Worm (Caenorhabditis elegans) whole organism, L1 larva: ENCODE measurements around the gene pmp-1.

Experiments used
- C04F5.9 ChIP-seq: sonication (generic microtip); optimal IDR thresholded peaks from 2 replicates; lab custom pipeline; 2016; ENCODE audit warnings: missing genetic modification characterization, missing compliant biosample characterization
- Y116A8C.19 ChIP-seq: sonication (generic microtip); optimal IDR thresholded peaks from 2 replicates; lab custom pipeline; 2016; ENCODE audit warnings: missing compliant biosample characterization, missing genetic modification characterization, borderline replicate concordance
- aha-1 ChIP-seq: fragments of 150-350 bp; optimal IDR thresholded peaks from 2 replicates; lab custom pipeline; 2014; ENCODE audit warnings: missing biosample characterization, missing genetic modification characterization
- blmp-1 ChIP-seq: fragments of 150-350 bp; optimal IDR thresholded peaks from 2 replicates; lab custom pipeline; 2014; ENCODE audit warnings: missing biosample characterization, missing genetic modification characterization
- ceh-63 ChIP-seq: fragments of 200-800 bp; sonication (Bioruptor generic); optimal IDR thresholded peaks from 2 replicates; lab custom pipeline; 2018; ENCODE audit warnings: mild to moderate bottlenecking, missing genetic modification characterization, missing compliant biosample characterization
- ceh-82 ChIP-seq, 3 experiments: fragments of 150-350 bp in 1 of 3; sonication (generic microtip) in 2 of 3; optimal IDR thresholded peaks; 2 replicates each; lab custom pipeline; 2014 to 2017; ENCODE audit warnings: missing biosample characterization in 3 of 3, missing genetic modification characterization in 3 of 3
- ceh-88 ChIP-seq: fragments of 200-800 bp; sonication (Bioruptor generic); IDR thresholded peaks from 2 replicates; pipeline ENCODE4 v1.3.6; 2022; ENCODE audit warnings: missing genetic modification characterization, missing compliant biosample characterization
- ceh-90 ChIP-seq: sonication (generic microtip); optimal IDR thresholded peaks from 2 replicates; lab custom pipeline; 2016; ENCODE audit warnings: missing genetic modification characterization, missing compliant biosample characterization
- ces-1 ChIP-seq: fragments of 150-350 bp; optimal IDR thresholded peaks from 2 replicates; lab custom pipeline; 2014; ENCODE audit warnings: missing biosample characterization, missing genetic modification reagents, missing genetic modification characterization
- dsc-1 ChIP-seq: sonication (generic microtip); optimal IDR thresholded peaks from 2 replicates; lab custom pipeline; 2016; ENCODE audit warnings: mild to moderate bottlenecking, missing genetic modification characterization, missing compliant biosample characterization
- efl-1 ChIP-seq, 4 experiments: fragments of 150-350 bp; optimal IDR thresholded peaks in 3 of 4; peaks in 1 of 4; 1 replicate in 1 of 4; 2 replicates in 3 of 4; lab custom pipeline; 2014; ENCODE audit warnings: missing biosample characterization in 2 of 4, missing genetic modification characterization in 2 of 4, missing genetic modification reagents in 2 of 4
- egl-13 ChIP-seq: sonication (generic microtip); optimal IDR thresholded peaks from 2 replicates; lab custom pipeline; 2016; ENCODE audit warnings: missing genotype, missing genetic modification reagents, missing genetic modification characterization, missing compliant biosample characterization
- egl-27 ChIP-seq, 2 experiments: fragments of 150-350 bp in 1 of 2; sonication (generic microtip); optimal IDR thresholded peaks; 3 replicates each; lab custom pipeline; 2017 to 2018; ENCODE audit warnings: missing biosample characterization in 2 of 2, missing genetic modification characterization in 2 of 2, missing genetic modification reagents in 2 of 2
- elt-3 ChIP-seq, 6 experiments: fragments of 150-350 bp in 1 of 6; sonication (generic microtip); optimal IDR thresholded peaks; 2 replicates each; lab custom pipeline; 2017 to 2018; ENCODE audit warnings: missing biosample characterization in 6 of 6, missing genetic modification characterization in 6 of 6, inconsistent platforms in 1 of 6
- fkh-10 ChIP-seq: sonication (generic microtip); optimal IDR thresholded peaks from 2 replicates; lab custom pipeline; 2017; ENCODE audit warnings: missing biosample characterization, missing genetic modification reagents, missing genetic modification characterization
- fkh-4 ChIP-seq: sonication (generic microtip); optimal IDR thresholded peaks from 2 replicates; lab custom pipeline; 2016; ENCODE audit warnings: missing compliant biosample characterization, missing genetic modification characterization, borderline replicate concordance
- fkh-8 ChIP-seq: sonication (generic microtip); optimal IDR thresholded peaks from 2 replicates; lab custom pipeline; 2016; ENCODE audit warnings: mild to moderate bottlenecking, missing genetic modification characterization, missing compliant biosample characterization
- grh-1 ChIP-seq: fragments of 200-800 bp; sonication (Bioruptor generic); IDR thresholded peaks from 2 replicates; pipeline ENCODE4 v1.3.6; 2022; ENCODE audit warnings: missing genetic modification reagents, missing genetic modification characterization, missing compliant biosample characterization
- hlh-17 ChIP-seq: fragments of 200-800 bp; sonication (Bioruptor generic); optimal IDR thresholded peaks from 2 replicates; lab custom pipeline; 2018; ENCODE audit warnings: missing genetic modification characterization, mild to moderate bottlenecking, missing compliant biosample characterization, moderate library complexity, borderline replicate concordance
- hpl-2 ChIP-seq: fragments of 150-350 bp; optimal IDR thresholded peaks from 2 replicates; lab custom pipeline; 2014; ENCODE audit warnings: missing biosample characterization, missing genetic modification reagents, missing genetic modification characterization
- irx-1 ChIP-seq: sonication (generic microtip); optimal IDR thresholded peaks from 2 replicates; lab custom pipeline; 2016; ENCODE audit warnings: missing genetic modification characterization, missing compliant biosample characterization
- isw-1 ChIP-seq: fragments of 200-800 bp; sonication (Bioruptor generic); IDR thresholded peaks from 2 replicates; pipeline ENCODE4 v1.3.6; 2022; ENCODE audit warnings: missing genetic modification characterization, missing compliant biosample characterization
- lin-14 ChIP-seq: fragments of 200-800 bp; sonication (Bioruptor generic); optimal IDR thresholded peaks from 2 replicates; lab custom pipeline; 2018; ENCODE audit warnings: mild to moderate bottlenecking, missing genetic modification characterization, moderate library complexity, missing compliant biosample characterization
- lin-35 ChIP-seq, 2 experiments: fragments of 150-350 bp; optimal IDR thresholded peaks; 2 replicates each; lab custom pipeline; 2014; ENCODE audit warnings: missing biosample characterization in 2 of 2, missing genetic modification characterization in 2 of 2, missing genetic modification reagents in 2 of 2
- lir-3 ChIP-seq: sonication (generic microtip); optimal IDR thresholded peaks from 2 replicates; lab custom pipeline; 2016; ENCODE audit warnings: mild to moderate bottlenecking, missing genetic modification characterization, moderate library complexity, missing compliant biosample characterization; ENCODE audit not compliant: poor library complexity
- lsy-2 ChIP-seq, 2 experiments: fragments of 150-350 bp; optimal IDR thresholded peaks; 2 replicates each; lab custom pipeline; 2014; ENCODE audit warnings: missing biosample characterization in 2 of 2, missing genetic modification characterization in 2 of 2
- mab-9 ChIP-seq: fragments of 200-800 bp; sonication (Bioruptor generic); IDR thresholded peaks from 2 replicates; pipeline ENCODE4 v1.3.6; 2022; ENCODE audit warnings: missing genetic modification reagents, missing genetic modification characterization, missing compliant biosample characterization
- mdl-1 ChIP-seq, 2 experiments: fragments of 150-350 bp; optimal IDR thresholded peaks; 2 replicates each; lab custom pipeline; 2014 to 2017; ENCODE audit warnings: missing biosample characterization in 2 of 2, missing genetic modification characterization in 2 of 2, inconsistent platforms in 1 of 2
- mep-1 ChIP-seq: fragments of 150-350 bp; optimal IDR thresholded peaks from 2 replicates; lab custom pipeline; 2014; ENCODE audit warnings: missing biosample characterization, missing genetic modification characterization
- nhr-20 ChIP-seq: sonication (generic microtip); optimal IDR thresholded peaks from 2 replicates; lab custom pipeline; 2016; ENCODE audit warnings: mild to moderate bottlenecking, missing genetic modification characterization, missing compliant biosample characterization
- nhr-47 ChIP-seq: sonication (generic microtip); optimal IDR thresholded peaks from 2 replicates; lab custom pipeline; 2016; ENCODE audit warnings: mild to moderate bottlenecking, missing genetic modification characterization, moderate library complexity, missing compliant biosample characterization
- nhr-76 ChIP-seq: sonication (generic microtip); optimal IDR thresholded peaks from 2 replicates; lab custom pipeline; 2017; ENCODE audit warnings: missing biosample characterization, missing genetic modification characterization
- nhr-85 ChIP-seq: sonication (generic microtip); peaks from one replicate; lab custom pipeline; 2016; ENCODE audit warnings: missing genetic modification characterization, inconsistent platforms, missing compliant biosample characterization
- rnt-1 ChIP-seq: sonication (generic microtip); optimal IDR thresholded peaks from 2 replicates; lab custom pipeline; 2016; ENCODE audit warnings: mild to moderate bottlenecking, missing genetic modification characterization, moderate library complexity, missing compliant biosample characterization
- skn-1 ChIP-seq: fragments of 150-350 bp; optimal IDR thresholded peaks from 2 replicates; lab custom pipeline; 2014; ENCODE audit warnings: missing biosample characterization, missing genetic modification characterization
- snpc-4 ChIP-seq: fragments of 150-350 bp; optimal IDR thresholded peaks from 2 replicates; lab custom pipeline; 2014; ENCODE audit warnings: missing biosample characterization, missing genetic modification characterization
- tlp-1 ChIP-seq: fragments of 150-350 bp; optimal IDR thresholded peaks from 2 replicates; lab custom pipeline; 2014; ENCODE audit warnings: missing biosample characterization, missing genetic modification characterization
- unc-30 ChIP-seq: sonication (generic microtip); optimal IDR thresholded peaks from 2 replicates; lab custom pipeline; 2017; ENCODE audit warnings: missing biosample characterization, missing genetic modification characterization
- vab-15 ChIP-seq: sonication (generic microtip); optimal IDR thresholded peaks from 2 replicates; lab custom pipeline; 2017; ENCODE audit warnings: missing genotype, mild to moderate bottlenecking, missing genetic modification characterization, missing compliant biosample characterization
- xbp-1 ChIP-seq: sonication (generic microtip); optimal IDR thresholded peaks from 2 replicates; lab custom pipeline; 2016; ENCODE audit warnings: missing genetic modification characterization, missing compliant biosample characterization
- zag-1 ChIP-seq: fragments of 150-350 bp; optimal IDR thresholded peaks from 2 replicates; lab custom pipeline; 2014; ENCODE audit warnings: missing biosample characterization, missing genetic modification characterization

The pmp-1 gene

DNA sequence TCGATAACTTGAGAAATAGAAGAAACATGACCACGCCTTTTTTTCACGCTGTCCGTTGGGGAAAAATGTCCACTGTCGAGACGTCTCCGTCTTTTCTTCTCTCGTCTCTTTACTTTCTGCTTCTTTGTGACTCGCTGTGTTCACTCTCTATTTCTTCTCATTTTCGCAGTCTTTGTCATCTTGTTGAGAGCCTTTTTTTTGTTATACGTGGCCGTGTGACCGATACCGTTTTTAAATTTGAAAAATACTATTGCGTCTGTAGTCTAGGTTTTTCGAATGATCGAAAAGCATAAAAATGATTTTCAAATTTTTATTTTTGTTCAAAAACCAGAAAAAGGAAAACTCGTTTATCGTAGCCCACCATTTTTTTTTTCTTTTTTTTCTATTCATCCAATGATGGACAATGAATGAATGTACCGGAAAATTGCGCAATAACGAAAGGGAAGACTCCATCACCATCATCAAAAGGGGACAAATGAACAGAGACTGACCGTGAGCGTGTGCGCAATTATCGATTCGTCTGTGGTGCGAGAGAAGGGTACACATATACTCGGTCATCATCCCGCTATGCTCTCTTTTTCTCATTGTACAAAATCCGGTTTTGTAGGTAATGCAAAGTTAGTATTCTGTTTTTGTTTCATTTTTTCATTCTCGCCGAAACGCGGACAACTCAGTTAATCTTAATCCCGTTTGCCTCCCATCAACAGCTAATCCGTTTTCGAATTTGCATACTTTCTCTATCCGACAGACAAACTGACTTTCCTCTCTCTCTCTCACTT is 39.1 kb downstream of the pmp-1 start:
- TF ChIP-seq unc-30 (tag; lab: Kevin White, UChicago): no peak
- TF ChIP-seq isw-1 (GFP tag; lab: Robert Waterston, UW): no peak
- no peak for TF ChIP-seq mdl-1 (tag; optimal IDR thresholded peaks at IDR 0.05; lab: Kevin White, UChicago)
- no peak for TF ChIP-seq egl-13 (tag; lab: Kevin White, UChicago)
- TF ChIP-seq elt-3 (tag; optimal IDR thresholded peaks at IDR 0.05; lab: Kevin White, UChicago): no peak
- no peak for TF ChIP-seq xbp-1 (tag; lab: Kevin White, UChicago)
- no peak for TF ChIP-seq tlp-1
- no peak for TF ChIP-seq fkh-4 (tag; lab: Kevin White, UChicago)
- no peak for TF ChIP-seq lir-3 (tag; lab: Kevin White, UChicago)
- no peak for TF ChIP-seq ceh-90
- TF ChIP-seq ceh-63 (GFP tag; lab: Kevin White, UChicago): no peak
- peak; percentile 72 for TF ChIP-seq blmp-1
- no peak for TF ChIP-seq dsc-1
- TF ChIP-seq mep-1 (tag; lab: Kevin White, UChicago): peak; percentile 56
- TF ChIP-seq lsy-2 (tag; optimal IDR thresholded peaks at IDR 0.05; lab: Kevin White, UChicago): peak in 1 of 2 experiments; percentile 25
- TF ChIP-seq ces-1 (GFP tag; lab: Kevin White, UChicago): no peak
- peak in 1 of 2 experiments; percentile 59 for TF ChIP-seq egl-27 (tag; optimal IDR thresholded peaks at IDR 0.05; lab: Kevin White, UChicago)
- peak; percentile 61 for TF ChIP-seq skn-1 (tag; lab: Kevin White, UChicago)
- TF ChIP-seq zag-1 (tag; lab: Kevin White, UChicago): no peak
- TF ChIP-seq lin-35 (GFP tag; optimal IDR thresholded peaks at IDR 0.05; lab: Kevin White, UChicago): no peak
- peak; percentile 21; the same call in 1 of the 2 replicates for TF ChIP-seq grh-1 (GFP tag; lab: Robert Waterston, UW)
- TF ChIP-seq rnt-1: peak; percentile 14
- no peak for TF ChIP-seq C04F5.9 (tag; lab: Kevin White, UChicago)
- TF ChIP-seq snpc-4 (tag; lab: Kevin White, UChicago): peak; percentile 40
- no peak for TF ChIP-seq aha-1 (tag; lab: Kevin White, UChicago)
- TF ChIP-seq ceh-82 (tag; optimal IDR thresholded peaks at IDR 0.05; lab: Kevin White, UChicago): peak in 1 of 3 experiments; percentile 11
- TF ChIP-seq Y116A8C.19 (tag; lab: Kevin White, UChicago): no peak
- no peak for TF ChIP-seq hlh-17 (GFP tag; lab: Kevin White, UChicago)
- TF ChIP-seq nhr-76 (tag; lab: Kevin White, UChicago): no peak
- TF ChIP-seq ceh-88 (GFP tag; lab: Robert Waterston, UW): no peak
- TF ChIP-seq nhr-20: no peak
- peak in 1 of 2 experiments; percentile 11 for TF ChIP-seq efl-1 (optimal IDR thresholded peaks at IDR 0.05; lab: Kevin White, UChicago)
- peak in 1 of 2 experiments; percentile 42 for TF ChIP-seq efl-1 (GFP tag; optimal IDR thresholded peaks at IDR 0.05 in 1 of 2; lab: Kevin White, UChicago)
- peak; percentile 18 for TF ChIP-seq lin-14 (GFP tag; lab: Kevin White, UChicago)
- TF ChIP-seq fkh-10: no peak
- TF ChIP-seq hpl-2 (GFP tag; lab: Kevin White, UChicago): no peak
- no peak for TF ChIP-seq irx-1 (tag; lab: Kevin White, UChicago)
- peak; percentile 75 for TF ChIP-seq nhr-85 (tag; lab: Kevin White, UChicago)
- no peak for TF ChIP-seq mab-9
- TF ChIP-seq fkh-8 (tag; lab: Kevin White, UChicago): no peak
- no peak for TF ChIP-seq nhr-47 (tag; lab: Kevin White, UChicago)
- no peak for TF ChIP-seq vab-15
- TF ChIP-seq, all 84 proteins: peak for 12
